Fruit fly (Drosophila melanogaster) S2 (cell line): ENCODE data around the gene Nca.

ENCODE experiments used
- CG8478 ChIP-seq: fragments of >200 bp; optimal IDR thresholded peaks from 2 replicates; lab custom pipeline; 2018
- CTCF ChIP-seq, 2 experiments: fragments of >200 bp; optimal IDR thresholded peaks; 2 replicates each; lab custom pipeline; 2018

dm6 chr3L:19991120-19991519 lies 567 bp upstream of the Nca start, which contains the start of gene fln:
- no peak for TF ChIP-seq CTCF (optimal IDR thresholded peaks at IDR 0.05; lab: Kevin White, UChicago)
- TF ChIP-seq CG8478, result no peak
